Worm (Caenorhabditis elegans) whole organism, young adult: Measurements from ENCODE around the gene rsp-7.
A peak's percentile ranks its signal among the peaks of the same experiment; 100 is the strongest.

Source experiments
- B0336.3 ChIP-seq: fragments of 200-800 bp; sonication (Bioruptor generic); IDR thresholded peaks from 2 replicates; pipeline ENCODE4 v1.3.6; 2022; ENCODE audit warnings: missing genetic modification characterization, missing compliant biosample characterization
- C17E4.6 ChIP-seq: fragments of 200-800 bp; sonication (Bioruptor generic); IDR thresholded peaks from 2 replicates; pipeline ENCODE4 v1.3.6; 2022; ENCODE audit warnings: missing genetic modification reagents, missing genetic modification characterization, missing compliant biosample characterization
- D2030.7 ChIP-seq: fragments of 200-800 bp; sonication (Bioruptor generic); IDR thresholded peaks from 2 replicates; pipeline ENCODE4 v1.3.6; 2022; ENCODE audit warnings: missing genetic modification reagents, missing genetic modification characterization, missing compliant biosample characterization
- F37B4.10 ChIP-seq: fragments of 200-800 bp; sonication (Bioruptor generic); IDR thresholded peaks from 2 replicates; pipeline ENCODE4 v1.3.6; 2022; ENCODE audit warnings: missing genetic modification characterization, missing compliant biosample characterization
- F52B5.7 ChIP-seq: sonication (generic microtip); optimal IDR thresholded peaks from 2 replicates; lab custom pipeline; 2016; ENCODE audit warnings: mild to moderate bottlenecking, missing genetic modification characterization, missing compliant biosample characterization
- T07F8.4 ChIP-seq: sonication (generic microtip); optimal IDR thresholded peaks from 2 replicates; lab custom pipeline; 2016; ENCODE audit warnings: mild to moderate bottlenecking, missing genetic modification characterization, moderate library complexity, missing compliant biosample characterization
- T26A5.8 ChIP-seq: sonication (generic microtip); optimal IDR thresholded peaks from 2 replicates; lab custom pipeline; 2016; ENCODE audit warnings: missing genetic modification characterization, missing compliant biosample characterization
- Y56A3A.18 ChIP-seq: fragments of 200-800 bp; sonication (Bioruptor generic); IDR thresholded peaks from 2 replicates; pipeline ENCODE4 v1.3.6; 2022; ENCODE audit warnings: missing genetic modification reagents, missing genetic modification characterization, missing compliant biosample characterization
- Y95B8A.8 ChIP-seq: fragments of 200-800 bp; sonication (Bioruptor generic); IDR thresholded peaks from 2 replicates; pipeline ENCODE4 v1.3.6; 2022; ENCODE audit warnings: missing genetic modification reagents, missing genetic modification characterization, missing compliant biosample characterization
- ZK185.1 ChIP-seq: sonication (generic microtip); optimal IDR thresholded peaks from 2 replicates; lab custom pipeline; 2016; ENCODE audit warnings: mild to moderate bottlenecking, missing genetic modification characterization, missing compliant biosample characterization; ENCODE audit not compliant: poor library complexity, severe bottlenecking
- akir-1 ChIP-seq: fragments of 200-800 bp; sonication (Bioruptor generic); optimal IDR thresholded peaks from 2 replicates; lab custom pipeline; 2018; ENCODE audit warnings: mild to moderate bottlenecking, missing genetic modification characterization, moderate library complexity, missing compliant biosample characterization
- attf-3 ChIP-seq: fragments of 200-800 bp; sonication (Bioruptor generic); conservative IDR thresholded peaks from 2 replicates; pipeline ENCODE4 v1.3.6; 2022; ENCODE audit warnings: missing genetic modification reagents, missing genetic modification characterization, missing compliant biosample characterization
- ceh-91 ChIP-seq: fragments of 200-800 bp; sonication (Bioruptor generic); IDR thresholded peaks from 2 replicates; pipeline ENCODE4 v1.3.6; 2022; ENCODE audit warnings: missing genetic modification reagents, missing genetic modification characterization, missing compliant biosample characterization
- dox-1 ChIP-seq: fragments of 200-800 bp; sonication (Bioruptor generic); IDR thresholded peaks from 2 replicates; pipeline ENCODE4 v1.3.6; 2022; ENCODE audit warnings: missing genetic modification reagents, missing genetic modification characterization, missing compliant biosample characterization
- dpff-1 ChIP-seq: sonication (generic microtip); optimal IDR thresholded peaks from 2 replicates; lab custom pipeline; 2017; ENCODE audit warnings: mild to moderate bottlenecking, missing genetic modification characterization, missing compliant biosample characterization
- egrh-3 ChIP-seq: fragments of 200-800 bp; sonication (Bioruptor generic); IDR thresholded peaks from 2 replicates; pipeline ENCODE4 v1.3.6; 2022; ENCODE audit warnings: missing genetic modification reagents, missing genetic modification characterization, missing compliant biosample characterization
- ets-4 ChIP-seq: fragments of 200-800 bp; sonication (Bioruptor generic); optimal IDR thresholded peaks from 2 replicates; lab custom pipeline; 2018; ENCODE audit warnings: mild to moderate bottlenecking, missing genetic modification characterization, missing compliant biosample characterization
- him-1 ChIP-seq: sonication (generic microtip); optimal IDR thresholded peaks from 2 replicates; lab custom pipeline; 2016; ENCODE audit warnings: missing genotype, missing genetic modification reagents, missing genetic modification characterization, missing compliant biosample characterization
- hlh-12 ChIP-seq: sonication (generic microtip); optimal IDR thresholded peaks from 2 replicates; lab custom pipeline; 2016; ENCODE audit warnings: missing genetic modification characterization, missing compliant biosample characterization
- lin-26 ChIP-seq: fragments of 200-800 bp; sonication (Bioruptor generic); IDR thresholded peaks from 2 replicates; pipeline ENCODE4 v1.3.6; 2022; ENCODE audit warnings: missing genetic modification reagents, missing genetic modification characterization, missing compliant biosample characterization
- lin-54 ChIP-seq: fragments of 200-800 bp; sonication (Bioruptor generic); optimal IDR thresholded peaks from 2 replicates; lab custom pipeline; 2018; ENCODE audit warnings: mild to moderate bottlenecking, missing genetic modification characterization, missing compliant biosample characterization
- lsy-27 ChIP-seq: sonication (generic microtip); optimal IDR thresholded peaks from 2 replicates; lab custom pipeline; 2017; ENCODE audit warnings: missing genetic modification characterization, mild to moderate bottlenecking, missing compliant biosample characterization, antibody characterized with exemption, missing genotype, borderline replicate concordance; ENCODE audit not compliant: insufficient read depth
- madf-10 ChIP-seq: sonication (generic microtip); optimal IDR thresholded peaks from 2 replicates; lab custom pipeline; 2016; ENCODE audit warnings: mild to moderate bottlenecking, missing genetic modification characterization, missing compliant biosample characterization
- madf-8 ChIP-seq: fragments of 200-800 bp; sonication (Bioruptor generic); conservative IDR thresholded peaks from 2 replicates; pipeline ENCODE4 v1.3.6; 2022; ENCODE audit warnings: missing genetic modification reagents, missing genetic modification characterization, missing compliant biosample characterization
- mel-28 ChIP-seq: sonication (generic microtip); optimal IDR thresholded peaks from 2 replicates; lab custom pipeline; 2016; ENCODE audit warnings: borderline replicate concordance, mild to moderate bottlenecking, missing genetic modification characterization, missing compliant biosample characterization
- mes-4 ChIP-seq: sonication (generic microtip); optimal IDR thresholded peaks from 2 replicates; lab custom pipeline; 2016; ENCODE audit warnings: missing genotype, missing genetic modification characterization, missing compliant biosample characterization
- nfya-1 ChIP-seq: sonication (generic microtip); optimal IDR thresholded peaks from 2 replicates; lab custom pipeline; 2017; ENCODE audit warnings: antibody characterized with exemption, missing compliant biosample characterization, missing genetic modification characterization, borderline replicate concordance; ENCODE audit not compliant: insufficient read depth
- nfyb-1 ChIP-seq: fragments of 200-800 bp; sonication (Bioruptor generic); IDR thresholded peaks from 2 replicates; pipeline ENCODE4 v1.3.6; 2022; ENCODE audit warnings: missing genetic modification reagents, missing genetic modification characterization, missing compliant biosample characterization
- nhr-120 ChIP-seq: fragments of 200-800 bp; sonication (Bioruptor generic); IDR thresholded peaks from 2 replicates; pipeline ENCODE4 v1.3.6; 2022; ENCODE audit warnings: missing genetic modification characterization, missing compliant biosample characterization
- nhr-27 ChIP-seq: fragments of 200-800 bp; sonication (Bioruptor generic); optimal IDR thresholded peaks from 2 replicates; lab custom pipeline; 2018; ENCODE audit warnings: mild to moderate bottlenecking, missing genetic modification characterization, moderate library complexity, missing compliant biosample characterization
- sdz-38 ChIP-seq: sonication (generic microtip); optimal IDR thresholded peaks from 2 replicates; lab custom pipeline; 2016; ENCODE audit warnings: missing genotype, missing genetic modification characterization, missing compliant biosample characterization
- snpc-1.3 ChIP-seq: sonication (generic microtip); optimal IDR thresholded peaks from 2 replicates; lab custom pipeline; 2017; ENCODE audit warnings: missing genetic modification characterization, mild to moderate bottlenecking, missing compliant biosample characterization, antibody characterized with exemption, moderate library complexity, missing genotype, missing genetic modification reagents; ENCODE audit not compliant: insufficient read depth
- unc-62 ChIP-seq: fragments of 150-350 bp; optimal IDR thresholded peaks from 2 replicates; lab custom pipeline; 2014; ENCODE audit warnings: missing biosample characterization, missing genetic modification reagents, missing genetic modification characterization
- xnd-1 ChIP-seq: sonication (generic microtip); optimal IDR thresholded peaks from 2 replicates; lab custom pipeline; 2016; ENCODE audit warnings: missing genotype, missing genetic modification reagents, missing genetic modification characterization, missing compliant biosample characterization
- zfh-2 ChIP-seq: fragments of 200-800 bp; sonication (Bioruptor generic); conservative IDR thresholded peaks from 2 replicates; pipeline ENCODE4 v1.3.6; 2022; ENCODE audit warnings: missing genetic modification reagents, missing genetic modification characterization, missing compliant biosample characterization
- ztf-18 ChIP-seq: sonication (generic microtip); optimal IDR thresholded peaks from 2 replicates; lab custom pipeline; 2016; ENCODE audit warnings: missing genotype, mild to moderate bottlenecking, missing genetic modification characterization, missing compliant biosample characterization
- ztf-25 ChIP-seq: fragments of 200-800 bp; sonication (Bioruptor generic); IDR thresholded peaks from 2 replicates; pipeline ENCODE4 v1.3.6; 2022; ENCODE audit warnings: missing genetic modification reagents, missing genetic modification characterization, missing compliant biosample characterization
- ztf-26 ChIP-seq: sonication (generic microtip); optimal IDR thresholded peaks from 2 replicates; lab custom pipeline; 2017; ENCODE audit warnings: missing genetic modification characterization, missing compliant biosample characterization
- ztf-28 ChIP-seq: fragments of 200-800 bp; sonication (Bioruptor generic); IDR thresholded peaks from 2 replicates; pipeline ENCODE4 v1.3.6; 2022; ENCODE audit warnings: missing genetic modification reagents, missing genetic modification characterization, missing compliant biosample characterization

rsp-7 gene

ce11 chrII:10705347-10705996 lies 46.5 kb downstream of the rsp-7 start:
- TF ChIP-seq unc-62 (GFP tag; lab: Kevin White, UChicago) = no peak
- TF ChIP-seq dox-1 (GFP tag; lab: Robert Waterston, UW) = 0 out of 2 replicates have a peak, but pooled peaks have one; percentile 38
- no peak for TF ChIP-seq attf-3 (GFP tag; lab: Robert Waterston, UW)
- 0 out of 2 replicates have a peak, but pooled peaks have one; percentile 24 for TF ChIP-seq lin-26 (GFP tag; lab: Robert Waterston, UW)
- no peak for TF ChIP-seq him-1 (tag; lab: Kevin White, UChicago)
- TF ChIP-seq egrh-3 (GFP tag; lab: Robert Waterston, UW) = peak; percentile 80; the same call in 1 of the 2 replicates
- peak; percentile 31 for TF ChIP-seq ztf-26 (tag; lab: Kevin White, UChicago)
- TF ChIP-seq T07F8.4 (tag; lab: Kevin White, UChicago) = no peak
- 0 out of 2 replicates have a peak, but pooled peaks have one; percentile 70 for TF ChIP-seq nhr-120 (GFP tag; lab: Robert Waterston, UW)
- peak; percentile 86 for TF ChIP-seq zfh-2

DNA sequence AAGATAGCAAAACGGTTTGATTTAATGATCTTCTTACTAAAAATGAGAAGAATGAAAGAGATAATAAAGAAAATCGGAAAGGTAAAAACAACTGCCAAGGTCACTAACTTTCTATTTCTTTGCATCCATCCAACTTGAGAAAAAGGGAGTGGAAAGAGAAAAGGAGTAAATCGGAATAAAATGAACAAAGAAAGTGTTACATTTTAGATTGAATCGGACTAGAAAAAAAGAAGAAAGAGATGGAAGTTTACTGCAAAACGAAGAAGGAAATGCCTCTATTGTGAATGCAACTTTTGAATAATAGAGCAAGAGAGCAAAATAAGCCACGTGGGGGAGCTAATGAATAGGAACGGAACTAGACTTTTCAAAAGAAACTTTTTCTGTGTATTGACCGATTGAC lies 47.0 kb downstream of the rsp-7 start:
- TF ChIP-seq B0336.3 (GFP tag; lab: Robert Waterston, UW) = no peak
- TF ChIP-seq madf-10 (tag; lab: Kevin White, UChicago) = no peak
- no peak for TF ChIP-seq nfyb-1 (GFP tag; lab: Robert Waterston, UW)
- no peak for TF ChIP-seq ZK185.1 (tag; lab: Kevin White, UChicago)
- TF ChIP-seq D2030.7 = no peak
- no peak for TF ChIP-seq ztf-25 (GFP tag; lab: Robert Waterston, UW)
- TF ChIP-seq ceh-91 (GFP tag; lab: Robert Waterston, UW) = no peak
- no peak for TF ChIP-seq lsy-27 (tag; lab: Kevin White, UChicago)
- TF ChIP-seq Y56A3A.18 (GFP tag; lab: Robert Waterston, UW) = no peak
- no peak for TF ChIP-seq mes-4 (tag; lab: Kevin White, UChicago)
- no peak for TF ChIP-seq ztf-26 (tag; lab: Kevin White, UChicago)
- TF ChIP-seq sdz-38 (tag; lab: Kevin White, UChicago) = no peak
- TF ChIP-seq T26A5.8 (tag; lab: Kevin White, UChicago) = no peak
- no peak for TF ChIP-seq ztf-28 (GFP tag; lab: Robert Waterston, UW)
- TF ChIP-seq ets-4 = no peak
- TF ChIP-seq xnd-1 (tag; lab: Kevin White, UChicago) = no peak

DNA sequence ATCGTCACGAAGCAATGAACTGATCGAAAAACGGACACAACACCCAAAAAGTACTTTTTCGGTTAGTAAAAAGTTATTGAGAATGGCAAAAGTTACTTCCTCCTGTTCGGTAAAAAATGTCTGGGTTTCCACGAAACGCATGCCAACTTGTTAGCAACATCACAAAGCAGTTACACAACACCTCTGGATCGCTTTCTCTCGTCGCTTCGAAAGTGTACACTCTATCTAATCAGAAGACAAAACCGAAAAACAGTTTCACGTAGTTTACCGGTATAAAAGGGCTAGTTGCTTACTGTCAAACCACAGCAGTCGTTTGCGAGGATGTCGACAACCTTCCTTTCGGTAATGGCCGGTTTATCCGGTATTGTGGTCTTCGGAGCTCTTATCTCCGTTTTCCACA lies 47.9 kb downstream of the rsp-7 start, which contains the start of gene col-80:
TSS of gene col-80 (plus strand) at position 301 of the 400 bp plus-strand sequence.
- TF ChIP-seq attf-3 (GFP tag; lab: Robert Waterston, UW) (no peak), mel-28 (tag; lab: Kevin White, UChicago) (no peak), F37B4.10 (no peak), hlh-12 (no peak), B0336.3 (GFP tag; lab: Robert Waterston, UW) (no peak), xnd-1 (tag; lab: Kevin White, UChicago) (no peak), Y95B8A.8 (GFP tag; lab: Robert Waterston, UW) (no peak), dpff-1 (tag; lab: Kevin White, UChicago) (no peak), madf-8 (no peak), snpc-1.3 (no peak), F52B5.7 (tag; lab: Kevin White, UChicago) (no peak), C17E4.6 (GFP tag; lab: Robert Waterston, UW) (no peak), nhr-27 (no peak), lin-54 (GFP tag; lab: Kevin White, UChicago) (no peak), akir-1 (GFP tag; lab: Kevin White, UChicago) (no peak), nfya-1 (tag; lab: Kevin White, UChicago) (no peak), sdz-38 (tag; lab: Kevin White, UChicago) (no peak), ztf-18 (no peak)
